Fruit fly (Drosophila melanogaster): ENCODE measurements around the gene rin.

DNA sequence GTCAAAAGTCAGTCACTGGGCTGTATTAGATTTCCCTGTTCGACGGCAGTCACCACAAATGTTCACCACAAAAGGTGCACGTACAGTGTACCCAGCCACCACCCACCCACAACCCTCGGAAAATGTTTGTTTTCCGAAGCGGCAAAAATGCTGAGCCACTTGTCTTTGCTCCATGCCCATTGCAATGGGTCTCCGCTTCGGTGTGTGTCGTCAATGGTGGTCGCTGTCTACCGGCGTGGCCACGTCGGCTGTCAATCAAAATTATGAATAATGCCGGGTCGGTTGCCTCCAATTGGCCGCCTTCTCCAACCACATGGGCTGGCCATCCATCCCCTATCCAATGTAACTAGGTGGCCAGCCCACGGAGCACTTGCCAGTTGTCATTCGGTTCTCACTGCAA, 53.4 kb downstream of the rin start, which contains the start of gene ninaB:
- TF ChIP-seq usp (GFP tag; optimal IDR thresholded peaks at IDR 0.05), result no peak
- TF ChIP-seq CG8478 (optimal IDR thresholded peaks at IDR 0.05), result no peak
- TF ChIP-seq EcR (GFP tag; optimal IDR thresholded peaks at IDR 0.05), result no peak
- no peak for TF ChIP-seq Dll (optimal IDR thresholded peaks at IDR 0.05)

Measured in whole organism.